Worm (Caenorhabditis elegans): ENCODE results near the gene rsp-5.

DNA sequence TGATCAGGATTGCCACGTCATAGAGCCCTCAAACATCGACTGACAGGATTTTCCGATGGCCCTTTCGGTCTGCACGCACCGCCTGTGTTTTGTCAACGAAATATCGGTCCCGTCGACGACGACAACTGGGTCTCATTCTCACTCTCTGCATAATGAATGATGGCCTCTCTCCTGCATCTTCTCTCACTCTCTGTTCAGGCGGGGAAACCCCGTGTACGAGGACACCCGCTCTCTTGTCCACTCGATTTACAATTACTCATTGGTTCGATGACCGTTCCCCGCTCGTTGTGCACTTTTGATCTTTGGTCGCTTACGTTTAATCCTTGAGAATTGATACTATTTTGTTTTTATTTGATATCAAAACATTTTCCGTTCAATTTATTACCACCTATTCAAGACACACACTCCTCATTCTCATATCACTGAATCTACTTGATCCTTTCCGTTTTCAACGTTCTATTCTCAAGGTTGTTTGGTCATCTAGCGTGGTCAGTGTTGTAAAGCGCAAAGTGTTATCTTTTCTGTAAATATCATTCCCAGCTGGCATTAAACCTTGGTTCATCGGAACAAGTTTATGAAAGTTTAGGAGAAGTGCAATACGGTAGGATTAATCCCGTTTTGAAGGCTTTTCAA lies 32.8 kb downstream of the rsp-5 start:
- TF ChIP-seq cog-1 (tag; optimal IDR thresholded peaks at IDR 0.05) (peak; percentile 51), ref-1 (GFP tag; conservative IDR thresholded peaks at IDR 0.05) (no peak)
